Worm (Caenorhabditis elegans): Measurements from ENCODE around the gene Y6G8.5.

Gene Y6G8.5

ce11 chrV:17615609-17616008 lies at the start of gene Y6G8.5:
Y6G8.5 (minus strand) TSS chrV:17615709.
- TF ChIP-seq fos-1 (tag; optimal IDR thresholded peaks at IDR 0.05) (no peak), ama-1 (optimal IDR thresholded peaks at IDR 0.05) (no peak), nhr-43 (tag; optimal IDR thresholded peaks at IDR 0.05; ENCODE audit: poor library complexity, severe bottlenecking) (no peak), sea-2 (GFP tag; optimal IDR thresholded peaks at IDR 0.05) (no peak), nhr-77 (tag; optimal IDR thresholded peaks at IDR 0.05) (no peak), elt-3 (tag; optimal IDR thresholded peaks at IDR 0.05) (no peak), ceh-82 (tag; optimal IDR thresholded peaks at IDR 0.05) (no peak), nhr-12 (tag; optimal IDR thresholded peaks at IDR 0.05) (no peak), elt-1 (tag; optimal IDR thresholded peaks at IDR 0.05) (no peak)

DNA sequence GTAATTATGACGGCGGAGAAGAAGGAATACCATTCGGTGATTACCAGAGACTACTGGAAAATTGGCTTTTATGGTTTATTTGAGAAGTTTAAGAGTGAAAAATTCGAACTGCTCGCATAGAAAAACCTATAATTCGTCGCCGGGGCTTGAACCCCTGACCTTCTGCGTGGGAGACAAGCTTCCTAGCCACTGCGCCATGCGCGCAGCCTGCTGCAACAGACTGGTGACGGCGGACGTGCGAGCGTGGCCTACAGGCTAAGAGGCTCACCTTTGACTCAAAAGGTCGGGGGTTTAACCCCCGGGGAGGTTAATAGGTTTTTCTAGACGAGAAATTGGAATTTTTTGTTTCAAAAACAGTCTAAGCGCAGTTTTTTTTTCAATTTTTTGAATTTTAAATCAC lies 48.9 kb upstream of the Y6G8.5 start:
- TF ChIP-seq lin-39 (tag; optimal IDR thresholded peaks at IDR 0.05), result no peak
- no peak for TF ChIP-seq hmg-11 (tag; optimal IDR thresholded peaks at IDR 0.05)
- TF ChIP-seq egl-27 (tag; optimal IDR thresholded peaks at IDR 0.05), result no peak
- TF ChIP-seq nfya-1 (tag; optimal IDR thresholded peaks at IDR 0.05; ENCODE audit: insufficient read depth), result no peak
- TF ChIP-seq jun-1 (tag; optimal IDR thresholded peaks at IDR 0.05), result no peak
- TF ChIP-seq lsy-12 (tag; optimal IDR thresholded peaks at IDR 0.05), result no peak
- no peak for TF ChIP-seq mdl-1 (tag; optimal IDR thresholded peaks at IDR 0.05)
- no peak for TF ChIP-seq pha-4 (tag; optimal IDR thresholded peaks at IDR 0.05)
- TF ChIP-seq ZK546.5 (tag; optimal IDR thresholded peaks at IDR 0.05), result no peak
- TF ChIP-seq egl-5 (tag; optimal IDR thresholded peaks at IDR 0.05), result no peak
- TF ChIP-seq snpc-4 (tag; optimal IDR thresholded peaks at IDR 0.05), result no peak
- TF ChIP-seq tbx-2 (tag; optimal IDR thresholded peaks at IDR 0.05), result no peak
- no peak for TF ChIP-seq daf-12 (tag; optimal IDR thresholded peaks at IDR 0.05)
- no peak for TF ChIP-seq lin-15B (tag; optimal IDR thresholded peaks at IDR 0.05)
- no peak for TF ChIP-seq ama-1 (optimal IDR thresholded peaks at IDR 0.05)

DNA sequence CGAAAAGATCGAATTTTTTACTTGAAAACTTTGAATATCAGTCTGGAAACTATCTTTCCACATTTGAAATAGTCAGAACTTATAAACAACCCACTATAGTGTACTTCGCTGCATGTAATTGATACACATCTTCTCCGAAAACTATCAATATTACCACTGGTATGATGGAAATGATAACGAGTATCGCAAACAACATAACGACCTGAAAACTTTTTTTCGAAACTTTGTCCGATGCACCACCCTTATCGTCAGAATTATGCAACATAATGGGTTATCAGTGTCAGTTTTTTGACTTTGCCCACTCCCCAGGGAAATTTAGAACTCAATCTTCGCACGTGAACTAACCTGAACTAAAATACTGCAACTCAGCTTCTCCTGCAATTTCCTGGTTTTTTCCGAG lies 46.8 kb upstream of the Y6G8.5 start:
- TF ChIP-seq ceh-9 (tag; optimal IDR thresholded peaks at IDR 0.05) (no peak), pqm-1 (tag; optimal IDR thresholded peaks at IDR 0.05) (peak; percentile 81), egl-27 (tag; optimal IDR thresholded peaks at IDR 0.05) (no peak), nhr-76 (tag; optimal IDR thresholded peaks at IDR 0.05) (no peak), R02D3.7 (tag; optimal IDR thresholded peaks at IDR 0.05) (no peak), elt-2 (tag; optimal IDR thresholded peaks at IDR 0.05) (peak; percentile 96), nhr-43 (tag; optimal IDR thresholded peaks at IDR 0.05; ENCODE audit: poor library complexity, severe bottlenecking) (no peak)

DNA sequence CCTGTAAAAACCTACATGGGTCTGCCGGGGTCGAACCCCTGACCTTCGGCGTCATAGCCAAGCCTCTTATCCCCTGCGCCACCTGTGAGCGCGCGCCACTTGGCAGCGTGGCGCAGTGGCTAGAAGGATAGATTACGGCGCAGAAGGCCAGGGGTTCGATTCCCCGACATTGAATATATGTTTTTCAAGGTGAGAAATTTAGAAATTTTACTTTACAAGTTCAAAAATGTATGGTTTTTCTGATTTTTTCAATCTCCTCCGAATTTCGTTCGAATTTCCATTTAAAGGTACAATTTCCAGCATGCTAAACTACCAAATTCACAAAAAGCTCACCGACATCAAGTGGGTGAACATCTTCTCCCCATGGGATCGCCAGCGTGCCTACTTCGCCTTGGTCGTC lies 44.5 kb upstream of the Y6G8.5 start, which contains the start of gene dgat-2:
Gene dgat-2, plus strand, starts transcription at position 301 of the 400 bp plus-strand sequence.
- no peak for TF ChIP-seq ceh-16 (tag; optimal IDR thresholded peaks at IDR 0.05)
- TF ChIP-seq ztf-11 (tag; optimal IDR thresholded peaks at IDR 0.05), result no peak
- TF ChIP-seq jun-1 (tag; optimal IDR thresholded peaks at IDR 0.05), result no peak
- TF ChIP-seq lin-39 (tag; optimal IDR thresholded peaks at IDR 0.05), result no peak
- no peak for TF ChIP-seq nhr-28 (tag; optimal IDR thresholded peaks at IDR 0.05)
- TF ChIP-seq fos-1 (tag; optimal IDR thresholded peaks at IDR 0.05), result no peak
- TF ChIP-seq unc-62 (GFP tag; optimal IDR thresholded peaks at IDR 0.05), result no peak
- TF ChIP-seq fkh-10 (GFP tag; optimal IDR thresholded peaks at IDR 0.05), result no peak
- TF ChIP-seq unc-39 (tag; optimal IDR thresholded peaks at IDR 0.05), result no peak

DNA sequence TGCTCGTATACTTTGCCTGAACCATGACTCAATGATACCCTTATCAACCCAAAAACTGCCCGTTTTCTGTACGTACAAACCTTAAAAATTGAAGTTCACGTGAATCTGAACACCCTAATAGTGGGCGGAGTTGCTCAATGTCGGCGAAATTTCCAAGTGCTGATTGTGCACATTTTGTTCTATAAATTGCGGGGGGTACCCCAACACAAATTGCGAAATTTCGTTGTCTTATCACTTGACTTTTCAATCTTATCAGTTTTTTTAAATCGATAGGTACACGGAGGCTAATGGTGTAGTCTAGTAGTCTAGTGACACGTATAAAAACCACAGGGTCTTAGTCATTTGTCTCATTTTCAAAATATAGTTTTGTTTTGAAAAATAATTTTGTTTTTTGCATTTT lies 43.7 kb upstream of the Y6G8.5 start, which contains the start of gene fbxa-108:
Gene fbxa-108, minus strand, starts transcription at position 158 of the 400 bp plus-strand sequence.
- no peak for TF ChIP-seq R02D3.7 (tag; optimal IDR thresholded peaks at IDR 0.05)
- TF ChIP-seq aly-2 (tag; optimal IDR thresholded peaks at IDR 0.05), result no peak
- no peak for TF ChIP-seq skn-1 (tag; optimal IDR thresholded peaks at IDR 0.05)
- TF ChIP-seq mdl-1 (tag; optimal IDR thresholded peaks at IDR 0.05), result no peak
- TF ChIP-seq lsy-12 (tag; optimal IDR thresholded peaks at IDR 0.05), result no peak
- no peak for TF ChIP-seq nhr-67 (tag; optimal IDR thresholded peaks at IDR 0.05)
- peak; percentile 99 for TF ChIP-seq pqm-1 (tag; optimal IDR thresholded peaks at IDR 0.05)
- TF ChIP-seq nfya-1 (tag; optimal IDR thresholded peaks at IDR 0.05; ENCODE audit: insufficient read depth), result no peak
- no peak for TF ChIP-seq elt-1 (tag; optimal IDR thresholded peaks at IDR 0.05)
- TF ChIP-seq nhr-76 (tag; optimal IDR thresholded peaks at IDR 0.05), result no peak
- TF ChIP-seq snpc-4 (tag; optimal IDR thresholded peaks at IDR 0.05), result peak; percentile 14
- no peak for TF ChIP-seq nhr-12 (tag; optimal IDR thresholded peaks at IDR 0.05)
- TF ChIP-seq nhr-25 (tag; optimal IDR thresholded peaks at IDR 0.05), result no peak
- TF ChIP-seq eor-1 (tag; optimal IDR thresholded peaks at IDR 0.05), result no peak
- no peak for TF ChIP-seq elt-3 (tag; optimal IDR thresholded peaks at IDR 0.05)
- TF ChIP-seq unc-62 (GFP tag; optimal IDR thresholded peaks at IDR 0.05), result no peak
- TF ChIP-seq jun-1 (tag; optimal IDR thresholded peaks at IDR 0.05), result peak; percentile 87
- TF ChIP-seq fkh-2 (tag; optimal IDR thresholded peaks at IDR 0.05), result no peak
- peak; percentile 60 for TF ChIP-seq ceh-28 (tag; optimal IDR thresholded peaks at IDR 0.05)
- no peak for TF ChIP-seq ztf-11 (tag; optimal IDR thresholded peaks at IDR 0.05)
- no peak for TF ChIP-seq daf-12 (tag; optimal IDR thresholded peaks at IDR 0.05)
- TF ChIP-seq nhr-77 (tag; optimal IDR thresholded peaks at IDR 0.05), result no peak
- no peak for TF ChIP-seq sea-2 (GFP tag; optimal IDR thresholded peaks at IDR 0.05)
- TF ChIP-seq lin-39 (tag; optimal IDR thresholded peaks at IDR 0.05), result no peak
- TF ChIP-seq elt-2 (tag; optimal IDR thresholded peaks at IDR 0.05), result peak; percentile 100
- TF ChIP-seq tbx-2 (tag; optimal IDR thresholded peaks at IDR 0.05), result no peak
- TF ChIP-seq fos-1 (tag; optimal IDR thresholded peaks at IDR 0.05), result no peak
- peak; percentile 71 for TF ChIP-seq pha-4 (tag; optimal IDR thresholded peaks at IDR 0.05)
- no peak for TF ChIP-seq egl-27 (tag; optimal IDR thresholded peaks at IDR 0.05)
- no peak for TF ChIP-seq egl-5 (tag; optimal IDR thresholded peaks at IDR 0.05)
- no peak for TF ChIP-seq nhr-237 (tag; optimal IDR thresholded peaks at IDR 0.05)
- TF ChIP-seq unc-39 (tag; optimal IDR thresholded peaks at IDR 0.05), result no peak
- TF ChIP-seq nhr-11 (tag; optimal IDR thresholded peaks at IDR 0.05), result no peak
